Fruit fly (Drosophila melanogaster) whole organism, embryonic: ENCODE results near the gene Gr61a.

Source experiments
- CG10147 ChIP-seq: fragments of 200-800 bp; sonication (Bioruptor generic); optimal IDR thresholded peaks from 2 replicates; lab custom pipeline; 2019; ENCODE audit warnings: missing biosample characterization, mild to moderate bottlenecking, missing genetic modification characterization, moderate library complexity
- CG10209 ChIP-seq: fragments of 200-800 bp; sonication (Bioruptor generic); optimal IDR thresholded peaks from 3 replicates; lab custom pipeline; 2017; ENCODE audit warnings: missing biosample characterization, mild to moderate bottlenecking, missing genetic modification characterization, missing genetic modification reagents
- CG12659 ChIP-seq: fragments of 200-800 bp; sonication (Bioruptor generic); optimal IDR thresholded peaks from 3 replicates; lab custom pipeline; 2017; ENCODE audit warnings: mild to moderate bottlenecking, missing biosample characterization, missing genetic modification reagents, missing genetic modification characterization
- CG12942 ChIP-seq: fragments of 200-800 bp; sonication (Bioruptor generic); optimal IDR thresholded peaks from 3 replicates; lab custom pipeline; 2016; ENCODE audit warnings: missing biosample characterization, missing genetic modification characterization
- CG14710 ChIP-seq: fragments of 200-800 bp; sonication (Bioruptor generic); optimal IDR thresholded peaks from 3 replicates; lab custom pipeline; 2019; ENCODE audit warnings: missing biosample characterization, mild to moderate bottlenecking, missing genetic modification characterization, moderate library complexity
- CG14860 ChIP-seq: fragments of 200-800 bp; sonication (Bioruptor generic); IDR thresholded peaks from 3 replicates; pipeline ENCODE4 v1.3.6; 2022; ENCODE audit warnings: missing biosample characterization, missing genetic modification characterization; ENCODE audit not compliant: partially characterized antibody
- CG14965 ChIP-seq: fragments of 200-800 bp; sonication (Bioruptor generic); optimal IDR thresholded peaks from 2 replicates; lab custom pipeline; 2016; ENCODE audit warnings: missing biosample characterization, missing genetic modification characterization, borderline replicate concordance
- CG15011 ChIP-seq: fragments of 200-800 bp; sonication (Bioruptor generic); optimal IDR thresholded peaks from 3 replicates; lab custom pipeline; 2018; ENCODE audit warnings: missing biosample characterization, mild to moderate bottlenecking, missing genetic modification characterization
- CG1647 ChIP-seq: fragments of 200-800 bp; sonication (Bioruptor generic); optimal IDR thresholded peaks from 3 replicates; lab custom pipeline; 2016; ENCODE audit warnings: missing biosample characterization, missing genetic modification characterization
- CG2202 ChIP-seq: fragments of 200-800 bp; sonication (Bioruptor generic); optimal IDR thresholded peaks from 2 replicates; lab custom pipeline; 2018; ENCODE audit warnings: missing biosample characterization, mild to moderate bottlenecking, missing genetic modification characterization
- CG4617 ChIP-seq: fragments of 200-800 bp; sonication (Bioruptor generic); optimal IDR thresholded peaks from 3 replicates; lab custom pipeline; 2016; ENCODE audit warnings: missing biosample characterization, missing genetic modification characterization, borderline replicate concordance
- CG4820 ChIP-seq: fragments of 200-800 bp; sonication (Bioruptor generic); optimal IDR thresholded peaks from 3 replicates; lab custom pipeline; 2016; ENCODE audit warnings: missing biosample characterization, missing genetic modification characterization
- CG7839 ChIP-seq: fragments of 200-800 bp; sonication (Bioruptor generic); optimal IDR thresholded peaks from 3 replicates; lab custom pipeline; 2018; ENCODE audit warnings: missing biosample characterization, mild to moderate bottlenecking, missing genetic modification characterization, moderate library complexity
- CG8281 ChIP-seq: fragments of 200-800 bp; sonication (Bioruptor generic); optimal IDR thresholded peaks from 2 replicates; lab custom pipeline; 2018; ENCODE audit warnings: missing biosample characterization, mild to moderate bottlenecking, missing genetic modification characterization, moderate library complexity
- CG8359 ChIP-seq: fragments of 200-800 bp; sonication (Bioruptor generic); optimal IDR thresholded peaks from 2 replicates; lab custom pipeline; 2017; ENCODE audit warnings: missing biosample characterization, mild to moderate bottlenecking, missing genetic modification characterization, borderline replicate concordance
- CG8765 ChIP-seq: fragments of 200-800 bp; sonication (Bioruptor generic); IDR thresholded peaks from 2 replicates; pipeline ENCODE4 v1.3.6; 2022; ENCODE audit warnings: missing biosample characterization, missing genetic modification characterization
- CG9876 ChIP-seq: fragments of 200-800 bp; sonication (Bioruptor generic); optimal IDR thresholded peaks from 2 replicates; lab custom pipeline; 2016; ENCODE audit warnings: missing biosample characterization, missing genetic modification characterization
- CTCF ChIP-seq: fragments of 200-800 bp; sonication (Bioruptor generic); optimal IDR thresholded peaks from 2 replicates; lab custom pipeline; 2017; ENCODE audit warnings: missing biosample characterization, mild to moderate bottlenecking, missing genetic modification characterization, moderate library complexity
- CrebB ChIP-seq: fragments of 200-800 bp; sonication (Bioruptor generic); optimal IDR thresholded peaks from 3 replicates; lab custom pipeline; 2018; ENCODE audit warnings: missing biosample characterization, mild to moderate bottlenecking, missing genetic modification characterization
- Dad ChIP-seq: fragments of 200-800 bp; sonication (Bioruptor generic); optimal IDR thresholded peaks from 3 replicates; lab custom pipeline; 2016; ENCODE audit warnings: missing biosample characterization, missing genetic modification characterization
- ERR ChIP-seq: fragments of 200-800 bp; sonication (Bioruptor generic); optimal IDR thresholded peaks from 2 replicates; lab custom pipeline; 2016; ENCODE audit warnings: missing biosample characterization, missing genetic modification characterization
- Elba2 ChIP-seq: fragments of 200-800 bp; sonication (Bioruptor generic); optimal IDR thresholded peaks from 3 replicates; lab custom pipeline; 2016; ENCODE audit warnings: missing biosample characterization, missing genetic modification characterization
- Hmr ChIP-seq: fragments of 200-800 bp; sonication (Bioruptor generic); optimal IDR thresholded peaks from 3 replicates; lab custom pipeline; 2017; ENCODE audit warnings: mild to moderate bottlenecking, missing biosample characterization, missing genetic modification reagents, missing genetic modification characterization
- Jarid2 ChIP-seq: fragments of 200-800 bp; sonication (Bioruptor generic); optimal IDR thresholded peaks from 3 replicates; lab custom pipeline; 2017; ENCODE audit warnings: mild to moderate bottlenecking, missing biosample characterization, missing genetic modification reagents, missing genetic modification characterization
- NfI ChIP-seq: fragments of 200-800 bp; sonication (Bioruptor generic); optimal IDR thresholded peaks from 3 replicates; lab custom pipeline; 2018; ENCODE audit warnings: missing biosample characterization, mild to moderate bottlenecking, missing genetic modification characterization, moderate library complexity
- Side ChIP-seq: fragments of 200-800 bp; sonication (Bioruptor generic); optimal IDR thresholded peaks from 2 replicates; lab custom pipeline; 2016; ENCODE audit warnings: missing biosample characterization, missing genetic modification characterization
- TFAM ChIP-seq: fragments of 200-800 bp; sonication (Bioruptor generic); optimal IDR thresholded peaks from 2 replicates; lab custom pipeline; 2017; ENCODE audit warnings: missing biosample characterization, missing genetic modification characterization, inconsistent platforms
- bbx ChIP-seq: fragments of 200-800 bp; sonication (Bioruptor generic); IDR thresholded peaks from 2 replicates; pipeline ENCODE4 v1.3.6; 2022; ENCODE audit warnings: missing biosample characterization, missing genetic modification characterization; ENCODE audit not compliant: partially characterized antibody
- btn ChIP-seq: fragments of 200-800 bp; sonication (Bioruptor generic); optimal IDR thresholded peaks from 2 replicates; lab custom pipeline; 2016; ENCODE audit warnings: missing biosample characterization, missing genetic modification characterization
- cg ChIP-seq: fragments of 200-800 bp; sonication (Bioruptor generic); optimal IDR thresholded peaks from 3 replicates; lab custom pipeline; 2019; ENCODE audit warnings: missing biosample characterization, mild to moderate bottlenecking, missing genetic modification characterization, moderate library complexity
- crol ChIP-seq: fragments of 200-800 bp; sonication (Bioruptor generic); IDR thresholded peaks from 2 replicates; pipeline ENCODE4 v1.3.6; 2022; ENCODE audit warnings: missing biosample characterization, missing genetic modification characterization
- da ChIP-seq: fragments of 200-800 bp; sonication (Bioruptor generic); optimal IDR thresholded peaks from 2 replicates; lab custom pipeline; 2016; ENCODE audit warnings: missing biosample characterization, missing genetic modification characterization
- dati ChIP-seq: fragments of 200-800 bp; sonication (Bioruptor generic); IDR thresholded peaks from 2 replicates; pipeline ENCODE4 v1.3.6; 2022; ENCODE audit warnings: missing biosample characterization, missing genetic modification characterization
- dm ChIP-seq: fragments of 200-800 bp; sonication (Bioruptor generic); optimal IDR thresholded peaks from 3 replicates; lab custom pipeline; 2016; ENCODE audit warnings: missing biosample characterization, missing genetic modification characterization
- eyg ChIP-seq: fragments of 200-800 bp; sonication (Bioruptor generic); optimal IDR thresholded peaks from 3 replicates; lab custom pipeline; 2016; ENCODE audit warnings: missing biosample characterization, missing genetic modification characterization
- fru ChIP-seq: fragments of >200 bp; optimal IDR thresholded peaks from 2 replicates; lab custom pipeline; 2017
- gce ChIP-seq: fragments of 200-800 bp; sonication (Bioruptor generic); IDR thresholded peaks from 3 replicates; pipeline ENCODE4 v1.3.6; 2022; ENCODE audit warnings: missing biosample characterization, missing genetic modification characterization
- hbn ChIP-seq: fragments of 200-800 bp; sonication (Bioruptor generic); IDR thresholded peaks from 2 replicates; pipeline ENCODE4 v1.3.6; 2022; ENCODE audit warnings: missing biosample characterization, missing genetic modification characterization; ENCODE audit not compliant: partially characterized antibody
- jigr1 ChIP-seq: fragments of 200-800 bp; sonication (Bioruptor generic); IDR thresholded peaks from 3 replicates; pipeline ENCODE4 v1.3.6; 2022; ENCODE audit warnings: missing biosample characterization, missing genetic modification characterization
- lola ChIP-seq, 3 experiments: fragments of >200 bp in 2 of 3; fragments of 200-800 bp in 1 of 3; sonication (Bioruptor generic) in 1 of 3; optimal IDR thresholded peaks; 2 replicates each; lab custom pipeline; 2017 to 2019; ENCODE audit warnings: missing biosample characterization in 3 of 3, missing genetic modification characterization in 3 of 3, mild to moderate bottlenecking in 1 of 3, moderate library complexity in 1 of 3
- luna ChIP-seq: fragments of 200-800 bp; sonication (Bioruptor generic); optimal IDR thresholded peaks from 2 replicates; lab custom pipeline; 2016; ENCODE audit warnings: missing biosample characterization, missing genetic modification characterization
- mam ChIP-seq: fragments of 200-800 bp; sonication (Bioruptor generic); optimal IDR thresholded peaks from 3 replicates; lab custom pipeline; 2016; ENCODE audit warnings: missing biosample characterization, missing genetic modification characterization
- shn ChIP-seq: fragments of 200-800 bp; sonication (Bioruptor generic); optimal IDR thresholded peaks from 3 replicates; lab custom pipeline; 2016; ENCODE audit warnings: missing biosample characterization, missing genetic modification characterization
- slp2 ChIP-seq: fragments of 200-800 bp; sonication (Bioruptor generic); optimal IDR thresholded peaks from 2 replicates; lab custom pipeline; 2016; ENCODE audit warnings: missing biosample characterization, missing genetic modification characterization
- so ChIP-seq: fragments of 200-800 bp; sonication (Bioruptor generic); IDR thresholded peaks from 3 replicates; pipeline ENCODE4 v1.3.6; 2022; ENCODE audit warnings: missing biosample characterization, missing genetic modification characterization
- stc ChIP-seq: fragments of 200-800 bp; sonication (Bioruptor generic); IDR thresholded peaks from 2 replicates; pipeline ENCODE4 v1.3.6; 2022; ENCODE audit warnings: missing biosample characterization, missing genetic modification characterization
- stwl ChIP-seq: fragments of 200-800 bp; sonication (Bioruptor generic); optimal IDR thresholded peaks from 3 replicates; lab custom pipeline; 2018; ENCODE audit warnings: missing biosample characterization, mild to moderate bottlenecking, missing genetic modification characterization, moderate library complexity
- tll ChIP-seq, 2 experiments: fragments of 200-800 bp in 1 of 2; fragments of >200 bp in 1 of 2; sonication (Bioruptor generic) in 1 of 2; optimal IDR thresholded peaks; 2 replicates each; lab custom pipeline; 2017 to 2019; ENCODE audit warnings: missing biosample characterization in 2 of 2, missing genetic modification characterization in 2 of 2, mild to moderate bottlenecking in 1 of 2, moderate library complexity in 1 of 2
- ttk ChIP-seq: fragments of 200-800 bp; sonication (Bioruptor generic); IDR thresholded peaks from 2 replicates; pipeline ENCODE4 v2.1.2; 2022; ENCODE audit warnings: missing biosample characterization, missing genetic modification characterization
- wdn ChIP-seq: fragments of 200-800 bp; sonication (Bioruptor generic); IDR thresholded peaks from 2 replicates; pipeline ENCODE4 v1.3.6; 2022; ENCODE audit warnings: missing biosample characterization, missing genetic modification characterization

Gr61a gene

dm6 chr3L:799837-800513 lies 41.3 kb upstream of the Gr61a start (continued):
- TF ChIP-seq CG14710 (tag; lab: Kevin White, UChicago) = peak; percentile 29
- no peak for TF ChIP-seq NfI (GFP tag; lab: Kevin White, UChicago)
- no peak for TF ChIP-seq CG2202 (tag; lab: Kevin White, UChicago)
- peak; percentile 23; the same call in 1 of the 3 replicates for TF ChIP-seq so (GFP tag; lab: Robert Waterston, UW)
- no peak for TF ChIP-seq shn (GFP tag; lab: Kevin White, UChicago)
- TF ChIP-seq Elba2 = no peak
- TF ChIP-seq Side (GFP tag; lab: Kevin White, UChicago) = no peak
- no peak for TF ChIP-seq slp2 (GFP tag; lab: Kevin White, UChicago)
- TF ChIP-seq CG12942 (GFP tag; lab: Kevin White, UChicago) = no peak
- TF ChIP-seq CG9876 (GFP tag; lab: Kevin White, UChicago) = no peak
- no peak for TF ChIP-seq da (GFP tag; lab: Kevin White, UChicago)
- TF ChIP-seq CG4617 (GFP tag; lab: Kevin White, UChicago) = no peak
- TF ChIP-seq stc (GFP tag; lab: Robert Waterston, UW) = no peak; the same call in 1 of the 2 replicates
- TF ChIP-seq ERR (GFP tag; lab: Kevin White, UChicago) = no peak
- no peak for TF ChIP-seq CG8765
- no peak for TF ChIP-seq hbn (GFP tag; lab: Robert Waterston, UW)
- no peak for TF ChIP-seq tll (GFP tag; optimal IDR thresholded peaks at IDR 0.05; lab: Kevin White, UChicago)
- peak; percentile 32 for TF ChIP-seq CG4820 (GFP tag; lab: Kevin White, UChicago)
- TF ChIP-seq CG1647 (GFP tag; lab: Kevin White, UChicago) = no peak
- no peak for TF ChIP-seq cg (GFP tag; lab: Kevin White, UChicago)
- TF ChIP-seq eyg = no peak
- peak; percentile 13 for TF ChIP-seq CG10209 (GFP tag; lab: Kevin White, UChicago)
- TF ChIP-seq CrebB (tag; lab: Kevin White, UChicago) = no peak
- TF ChIP-seq CG14965 (GFP tag; lab: Kevin White, UChicago) = no peak
- no peak for TF ChIP-seq Hmr
- no peak for TF ChIP-seq btn
- TF ChIP-seq CG7839 (tag; lab: Kevin White, UChicago) = peak; percentile 35
- peak; percentile 53; the same call in 1 of the 2 replicates for TF ChIP-seq ttk
- TF ChIP-seq CG12659 (GFP tag; lab: Kevin White, UChicago) = no peak
- peak; percentile 43; the same call in 1 of the 3 replicates for TF ChIP-seq gce (GFP tag; lab: Robert Waterston, UW)
- no peak for TF ChIP-seq bbx (GFP tag; lab: Robert Waterston, UW)
- no peak for TF ChIP-seq fru (lab: Kevin White, UChicago)
- TF ChIP-seq lola (GFP tag; optimal IDR thresholded peaks at IDR 0.05; lab: Kevin White, UChicago) = peak in 1 of 3 experiments; percentile 37
- no peak for TF ChIP-seq CG10147 (GFP tag; lab: Kevin White, UChicago)
- no peak for TF ChIP-seq CG15011 (GFP tag; lab: Kevin White, UChicago)
- no peak for TF ChIP-seq mam (GFP tag; lab: Kevin White, UChicago)
- TF ChIP-seq TFAM (GFP tag; lab: Kevin White, UChicago) = no peak
- TF ChIP-seq stwl = no peak
- TF ChIP-seq dm (GFP tag; lab: Kevin White, UChicago) = no peak
- no peak for TF ChIP-seq luna (GFP tag; lab: Kevin White, UChicago)
- TF ChIP-seq CG8281 (tag; lab: Kevin White, UChicago) = no peak
- TF ChIP-seq jigr1 = no peak
- no peak for TF ChIP-seq dati (GFP tag; lab: Robert Waterston, UW)
- TF ChIP-seq wdn (GFP tag; lab: Robert Waterston, UW) = no peak
- no peak for TF ChIP-seq Dad
- TF ChIP-seq Jarid2 (GFP tag; lab: Kevin White, UChicago) = no peak
- TF ChIP-seq crol (GFP tag; lab: Robert Waterston, UW) = peak; percentile 63
- no peak for TF ChIP-seq CTCF (GFP tag; lab: Kevin White, UChicago)
- peak; percentile 5 for TF ChIP-seq CG8359 (GFP tag; lab: Kevin White, UChicago)
- TF ChIP-seq CG14860 (GFP tag; lab: Robert Waterston, UW) = no peak
